Worm (Caenorhabditis elegans) whole organism, early embryonic: ENCODE measurements around the gene sysm-1.

Experiments used
- F13C5.2 ChIP-seq: sonication (generic microtip); optimal IDR thresholded peaks from 2 replicates; lab custom pipeline; 2017; ENCODE audit warnings: mild to moderate bottlenecking, missing genetic modification characterization, inconsistent platforms, missing compliant biosample characterization
- aly-1 ChIP-seq: sonication (generic microtip); optimal IDR thresholded peaks from 2 replicates; lab custom pipeline; 2016; ENCODE audit warnings: missing genetic modification characterization, missing compliant biosample characterization
- ama-1 ChIP-seq: fragments of 150-350 bp; optimal IDR thresholded peaks from 2 replicates; lab custom pipeline; 2014
- ceh-13 ChIP-seq: fragments of 200-800 bp; sonication (Bioruptor generic); optimal IDR thresholded peaks from 2 replicates; lab custom pipeline; 2018; ENCODE audit warnings: mild to moderate bottlenecking, missing genetic modification characterization, missing compliant biosample characterization
- ceh-36 ChIP-seq: sonication (generic microtip); optimal IDR thresholded peaks from 2 replicates; lab custom pipeline; 2016; ENCODE audit warnings: missing genetic modification characterization, inconsistent platforms, missing compliant biosample characterization
- flt-1 ChIP-seq: fragments of 200-800 bp; sonication (Bioruptor generic); IDR thresholded peaks from 2 replicates; pipeline ENCODE4 v1.3.6; 2022; ENCODE audit warnings: missing genetic modification characterization, missing compliant biosample characterization
- hmbx-1 ChIP-seq: sonication (generic microtip); optimal IDR thresholded peaks from 2 replicates; lab custom pipeline; 2016; ENCODE audit warnings: mild to moderate bottlenecking, missing genetic modification characterization, missing compliant biosample characterization
- hnd-1 ChIP-seq: sonication (generic microtip); optimal IDR thresholded peaks from 2 replicates; lab custom pipeline; 2016; ENCODE audit warnings: missing genetic modification characterization, missing compliant biosample characterization
- pes-1 ChIP-seq: fragments of 200-800 bp; sonication (Bioruptor generic); IDR thresholded peaks from 2 replicates; pipeline ENCODE4 v1.3.6; 2022; ENCODE audit warnings: missing genetic modification reagents, missing genetic modification characterization, missing compliant biosample characterization
- scrt-1 ChIP-seq: fragments of 200-800 bp; sonication (Bioruptor generic); IDR thresholded peaks from 2 replicates; pipeline ENCODE4 v1.3.6; 2022; ENCODE audit warnings: missing genetic modification characterization, missing compliant biosample characterization
- tbx-11 ChIP-seq: fragments of 200-800 bp; sonication (Bioruptor generic); IDR thresholded peaks from 2 replicates; pipeline ENCODE4 v1.3.6; 2022; ENCODE audit warnings: missing genetic modification characterization, missing compliant biosample characterization
- tra-4 ChIP-seq: sonication (generic microtip); optimal IDR thresholded peaks from 2 replicates; lab custom pipeline; 2017; ENCODE audit warnings: missing genetic modification characterization, missing compliant biosample characterization

DNA sequence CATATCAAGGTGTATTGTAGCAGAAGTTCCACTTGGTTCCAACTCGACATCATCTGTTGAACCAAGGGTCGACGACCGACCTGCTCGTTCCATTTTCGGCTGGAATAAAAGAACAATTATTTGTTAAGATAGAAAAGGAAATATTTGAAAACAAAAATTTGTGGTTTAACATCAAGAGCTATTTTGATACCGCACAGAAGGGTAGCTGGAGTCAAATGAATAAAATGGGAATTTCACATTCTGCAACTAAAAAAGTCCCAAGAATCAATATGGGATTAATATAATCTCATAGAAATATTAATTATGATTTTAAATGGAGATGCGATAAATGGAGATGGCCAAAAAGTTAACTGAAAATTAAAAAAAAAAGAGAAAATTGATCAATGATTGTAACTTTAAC is 15.5 kb upstream of the sysm-1 start, which contains the start of gene clh-5:
- no peak for TF ChIP-seq ama-1 (lab: Kevin White, UChicago)
- TF ChIP-seq pes-1 (GFP tag; lab: Robert Waterston, UW), result no peak
- no peak for TF ChIP-seq scrt-1
- TF ChIP-seq tbx-11 (GFP tag; lab: Robert Waterston, UW), result no peak
- no peak for TF ChIP-seq aly-1
- no peak for TF ChIP-seq ceh-36 (tag; lab: Kevin White, UChicago)
- no peak for TF ChIP-seq F13C5.2 (tag; lab: Kevin White, UChicago)
- TF ChIP-seq hmbx-1, result no peak
- no peak for TF ChIP-seq flt-1 (GFP tag; lab: Robert Waterston, UW)
- no peak for TF ChIP-seq ceh-13 (GFP tag; lab: Kevin White, UChicago)
- TF ChIP-seq hnd-1, result no peak
- no peak for TF ChIP-seq tra-4 (tag; lab: Kevin White, UChicago)
